Fruit fly (Drosophila melanogaster) whole organism: Measurements from ENCODE around the gene CG5056.

Experiments used
- CG8478 ChIP-seq: fragments of >200 bp; optimal IDR thresholded peaks from 2 replicates; lab custom pipeline; 2018; ENCODE audit warnings: inconsistent platforms
- Dll ChIP-seq: fragments of >200 bp; optimal IDR thresholded peaks from 2 replicates; lab custom pipeline; 2017
- EcR ChIP-seq, 2 experiments: fragments of >200 bp; optimal IDR thresholded peaks; 2 replicates each; lab custom pipeline; 2017; ENCODE audit warnings: missing biosample characterization in 2 of 2, missing genetic modification characterization in 2 of 2, missing genetic modification reagents in 2 of 2
- pan ChIP-seq: fragments of >200 bp; optimal IDR thresholded peaks from 2 replicates; lab custom pipeline; 2017
- psq ChIP-seq: fragments of >200 bp; optimal IDR thresholded peaks from 2 replicates; lab custom pipeline; 2017
- usp ChIP-seq: fragments of >200 bp; optimal IDR thresholded peaks from 2 replicates; lab custom pipeline; 2017; ENCODE audit warnings: missing biosample characterization, missing genetic modification characterization, mixed read lengths

The CG5056 gene

dm6 chr2L:10366525-10366924, at the start of gene CG5056:
Gene CG5056, plus strand, starts transcription at chr2L:10366692.
- TF ChIP-seq psq, result no peak
- TF ChIP-seq pan (lab: Kevin White, UChicago), result no peak
- no peak for TF ChIP-seq CG8478 (lab: Kevin White, UChicago)
- TF ChIP-seq usp (GFP tag; lab: Kevin White, UChicago), result no peak
- TF ChIP-seq Dll (lab: Kevin White, UChicago), result no peak
- no peak for TF ChIP-seq EcR (GFP tag; optimal IDR thresholded peaks at IDR 0.05; lab: Kevin White, UChicago)

DNA sequence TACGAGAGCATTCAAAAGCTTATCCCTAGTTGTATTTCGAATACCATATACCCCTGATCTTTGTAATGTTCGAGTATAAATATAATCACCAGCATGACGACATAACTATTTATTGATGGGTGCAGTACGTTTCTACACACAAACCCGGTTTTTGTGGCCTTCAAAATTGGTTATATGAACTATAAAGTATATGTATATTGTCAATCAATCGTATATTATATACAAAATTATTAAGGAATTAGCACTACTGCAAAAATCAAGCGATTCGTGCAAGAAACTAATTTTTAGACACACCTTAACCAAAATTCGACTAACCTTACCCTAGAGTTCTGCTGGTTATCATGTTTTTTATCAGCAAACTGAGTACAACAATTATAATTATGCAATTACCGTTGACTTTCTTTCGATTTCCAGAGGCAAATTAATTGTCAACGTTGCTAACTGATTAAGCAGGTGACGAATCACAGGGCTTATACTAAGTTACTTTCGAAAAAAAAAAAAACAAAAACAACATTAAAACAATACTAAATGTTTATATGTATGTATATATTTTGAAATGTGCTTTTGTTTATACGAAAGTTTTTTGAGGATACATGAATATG, 46.2 kb upstream of the CG5056 start:
- TF ChIP-seq CG8478 (lab: Kevin White, UChicago) (no peak), usp (GFP tag; lab: Kevin White, UChicago) (no peak), EcR (GFP tag; optimal IDR thresholded peaks at IDR 0.05; lab: Kevin White, UChicago) (no peak), psq (no peak), Dll (lab: Kevin White, UChicago) (no peak), pan (lab: Kevin White, UChicago) (no peak)

DNA sequence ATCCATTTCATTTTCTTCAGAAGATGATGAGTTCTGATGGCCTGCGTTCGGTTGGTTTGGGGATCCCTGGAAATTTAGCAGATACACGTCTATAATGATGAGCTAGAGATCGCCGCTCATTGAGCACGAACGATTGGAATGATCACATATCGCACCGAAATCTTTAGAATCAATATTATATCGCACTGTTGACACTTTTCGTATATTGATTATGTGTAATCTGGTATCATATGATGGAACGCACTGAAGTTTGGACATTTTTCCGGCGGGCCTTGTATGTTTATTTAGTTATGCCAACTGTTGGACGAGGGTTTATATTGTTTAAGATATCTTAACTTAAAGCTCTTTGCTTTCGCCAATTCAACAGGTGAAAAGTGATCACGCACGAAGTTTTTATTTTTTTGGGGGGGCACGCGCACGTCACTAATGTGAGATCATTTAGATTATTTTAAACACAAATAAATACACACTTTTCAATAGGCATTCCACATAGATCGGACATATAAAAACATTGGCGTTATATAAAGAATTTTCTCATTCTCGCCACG, 45.4 kb upstream of the CG5056 start:
- TF ChIP-seq CG8478 (lab: Kevin White, UChicago), result no peak
- no peak for TF ChIP-seq pan (lab: Kevin White, UChicago)
- TF ChIP-seq Dll (lab: Kevin White, UChicago), result no peak
- TF ChIP-seq psq, result no peak
- no peak for TF ChIP-seq EcR (GFP tag; optimal IDR thresholded peaks at IDR 0.05; lab: Kevin White, UChicago)
- no peak for TF ChIP-seq usp (GFP tag; lab: Kevin White, UChicago)

dm6 chr2L:10321612-10322011, 44.9 kb upstream of the CG5056 start:
- TF ChIP-seq pan (lab: Kevin White, UChicago), result no peak
- TF ChIP-seq Dll (lab: Kevin White, UChicago), result no peak
- TF ChIP-seq EcR (GFP tag; optimal IDR thresholded peaks at IDR 0.05; lab: Kevin White, UChicago), result peak in 1 of 2 experiments; percentile 41
- TF ChIP-seq usp (GFP tag; lab: Kevin White, UChicago), result no peak

DNA sequence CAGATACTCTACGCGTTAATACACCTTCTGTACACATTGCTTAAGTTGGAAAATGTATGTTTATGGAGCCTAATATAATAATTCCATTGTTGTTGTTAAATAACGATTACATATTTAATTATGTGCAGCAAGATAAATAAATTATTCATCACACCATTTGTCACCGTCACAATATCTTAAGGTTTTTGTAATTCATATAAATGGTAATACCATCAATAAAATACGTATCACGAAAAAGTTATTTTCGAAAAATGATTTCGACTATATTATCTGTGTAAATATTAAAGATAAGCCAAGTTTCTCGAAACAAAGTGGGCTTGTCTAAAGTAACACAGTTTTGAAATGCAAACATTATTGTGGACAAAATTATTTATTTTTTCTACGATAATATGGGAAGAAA, 44.3 kb upstream of the CG5056 start, which contains the start of gene CG4995:
Gene CG4995 (plus strand): TSS at position 301 of the 400 bp plus-strand sequence.
- TF ChIP-seq CG8478 (lab: Kevin White, UChicago) (no peak), pan (lab: Kevin White, UChicago) (no peak), Dll (lab: Kevin White, UChicago) (no peak), EcR (GFP tag; optimal IDR thresholded peaks at IDR 0.05; lab: Kevin White, UChicago) (no peak), usp (GFP tag; lab: Kevin White, UChicago) (no peak), psq (no peak)

dm6 chr2L:10322773-10323487, 43.6 kb upstream of the CG5056 start, which contains the start of gene CG5381:
Gene CG5381, minus strand, starts transcription at chr2L:10323102.
- no peak for TF ChIP-seq EcR (GFP tag; optimal IDR thresholded peaks at IDR 0.05; lab: Kevin White, UChicago)
- TF ChIP-seq usp (GFP tag; lab: Kevin White, UChicago), result no peak
- no peak for TF ChIP-seq psq
- TF ChIP-seq pan (lab: Kevin White, UChicago), result no peak
- no peak for TF ChIP-seq Dll (lab: Kevin White, UChicago)
- TF ChIP-seq CG8478 (lab: Kevin White, UChicago), result no peak

DNA sequence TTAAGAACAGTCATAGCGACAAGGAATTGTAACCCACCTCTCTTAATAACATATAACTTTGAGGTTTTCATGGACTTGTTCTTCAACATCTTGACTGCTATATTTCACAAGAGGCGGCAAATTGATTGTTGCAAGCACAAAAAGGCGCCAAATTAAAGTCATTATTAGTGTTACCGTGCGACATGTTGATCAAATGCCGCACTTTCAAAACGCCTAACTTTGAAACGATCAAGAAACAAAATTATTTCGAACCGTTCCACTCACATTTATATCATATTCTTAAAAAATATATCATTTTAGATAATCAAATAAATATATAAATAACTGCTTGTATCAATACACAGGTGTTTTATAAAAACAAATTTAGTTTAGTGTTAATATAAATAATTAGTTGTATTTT, 38.7 kb upstream of the CG5056 start, which contains the start of gene RnrL:
Gene RnrL (minus strand): TSS at position 154 of the 400 bp plus-strand sequence.
- TF ChIP-seq usp (GFP tag; lab: Kevin White, UChicago) (no peak), CG8478 (lab: Kevin White, UChicago) (no peak), psq (no peak), EcR (GFP tag; optimal IDR thresholded peaks at IDR 0.05; lab: Kevin White, UChicago) (no peak), Dll (lab: Kevin White, UChicago) (no peak), pan (lab: Kevin White, UChicago) (no peak)

- no peak for TF ChIP-seq pan (lab: Kevin White, UChicago)
- TF ChIP-seq psq, result no peak
- TF ChIP-seq usp (GFP tag; lab: Kevin White, UChicago), result no peak
- no peak for TF ChIP-seq Dll (lab: Kevin White, UChicago)
- TF ChIP-seq EcR (GFP tag; optimal IDR thresholded peaks at IDR 0.05; lab: Kevin White, UChicago), result no peak
- no peak for TF ChIP-seq CG8478 (lab: Kevin White, UChicago)
These were observed 35.2 kb upstream of the CG5056 start, which contains the start of the genes Schip1 and Cox10 for dm6 chr2L:10331066-10331847. Gene Schip1, minus strand, starts transcription at chr2L:10331116. Gene Cox10, plus strand, starts transcription at chr2L:10331471.

- no peak for TF ChIP-seq pan (lab: Kevin White, UChicago)
- TF ChIP-seq psq, result no peak
- TF ChIP-seq EcR (GFP tag; optimal IDR thresholded peaks at IDR 0.05; lab: Kevin White, UChicago), result no peak
- no peak for TF ChIP-seq usp (GFP tag; lab: Kevin White, UChicago)
- TF ChIP-seq CG8478 (lab: Kevin White, UChicago), result no peak
- no peak for TF ChIP-seq Dll (lab: Kevin White, UChicago)
These were observed 33.2 kb upstream of the CG5056 start, which contains the start of gene GATAd for dm6 chr2L:10333091-10333991. Gene GATAd, plus strand, starts transcription at chr2L:10333734.

- TF ChIP-seq EcR (GFP tag; optimal IDR thresholded peaks at IDR 0.05; lab: Kevin White, UChicago) (no peak), pan (lab: Kevin White, UChicago) (no peak), psq (no peak), CG8478 (lab: Kevin White, UChicago) (no peak), Dll (lab: Kevin White, UChicago) (no peak), usp (GFP tag; lab: Kevin White, UChicago) (no peak)
These were observed 32.3 kb upstream of the CG5056 start for dm6 chr2L:10334213-10334612.
